Worm (Caenorhabditis elegans): ENCODE data around the gene F38B6.8.

- TF ChIP-seq jun-1 (tag; optimal IDR thresholded peaks at IDR 0.05) (no peak), mdl-1 (tag; optimal IDR thresholded peaks at IDR 0.05) (no peak), ztf-11 (tag; optimal IDR thresholded peaks at IDR 0.05) (no peak), tbx-2 (tag; optimal IDR thresholded peaks at IDR 0.05) (no peak)
Measured at ce11 chrX:6667468-6667867, 15.1 kb downstream of the F38B6.8 start.

Data from whole organism, L3 larva.